Worm (Caenorhabditis elegans): ENCODE data around the gene aqp-4.

DNA sequence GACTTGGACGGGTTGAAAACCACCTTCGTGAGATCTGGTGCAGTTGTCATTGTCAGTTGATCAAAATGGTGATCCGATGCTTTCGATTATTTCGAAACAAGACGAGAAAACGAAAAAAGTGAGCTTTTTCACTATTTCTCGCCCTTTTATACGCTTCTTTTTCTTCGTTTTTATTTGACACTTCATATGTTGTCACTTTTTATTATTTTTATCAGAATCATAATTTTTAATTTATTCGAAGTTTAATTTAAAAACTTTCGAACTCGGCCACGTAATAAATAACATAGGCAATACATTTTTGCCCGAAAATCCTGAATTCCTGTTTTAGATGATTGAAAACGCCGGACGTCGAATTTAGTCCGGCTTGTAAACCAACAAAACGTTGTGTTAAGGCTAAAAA is 17.1 kb downstream of the aqp-4 start, which contains the start of gene F58E6.5:
- no peak for TF ChIP-seq duxl-1 (tag; optimal IDR thresholded peaks at IDR 0.05; ENCODE audit: poor library complexity)
- TF ChIP-seq snpc-4 (tag; optimal IDR thresholded peaks at IDR 0.05), result no peak
- no peak for TF ChIP-seq nhr-77 (tag; optimal IDR thresholded peaks at IDR 0.05)
- TF ChIP-seq nhr-237 (tag; optimal IDR thresholded peaks at IDR 0.05), result no peak
- TF ChIP-seq aly-2 (tag; optimal IDR thresholded peaks at IDR 0.05), result no peak

Data from whole organism, L4 larva.